Fruit fly (Drosophila melanogaster) whole organism, prepupa: ENCODE measurements around the gene p130CAS.

ENCODE experiments used
- Eip78C ChIP-seq: fragments of 200-800 bp; sonication (Bioruptor generic); peaks from one replicate; lab custom pipeline; 2016; ENCODE audit warnings: missing biosample characterization, missing genetic modification characterization
- Sox102F ChIP-seq: fragments of 200-800 bp; sonication (Bioruptor generic); optimal IDR thresholded peaks from 2 replicates; lab custom pipeline; 2016; ENCODE audit warnings: missing biosample characterization, mild to moderate bottlenecking, missing genetic modification characterization
- cyc ChIP-seq: fragments of 200-800 bp; sonication (Bioruptor generic); optimal IDR thresholded peaks from 3 replicates; lab custom pipeline; 2016; ENCODE audit warnings: missing biosample characterization, missing genetic modification characterization

dm6 chr3L:174501-174900 lies 21.8 kb downstream of the p130CAS start:
- TF ChIP-seq cyc (GFP tag; lab: Kevin White, UChicago) (no peak), Sox102F (GFP tag; lab: Kevin White, UChicago) (no peak), Eip78C (GFP tag; lab: Kevin White, UChicago) (peak; percentile 49)
